Worm (Caenorhabditis elegans) whole organism, young adult: ENCODE data around the gene arl-3.

ENCODE experiments used
- D2030.7 ChIP-seq: fragments of 200-800 bp; sonication (Bioruptor generic); IDR thresholded peaks from 2 replicates; pipeline ENCODE4 v1.3.6; 2022; ENCODE audit warnings: missing genetic modification reagents, missing genetic modification characterization, missing compliant biosample characterization
- F10E7.11 ChIP-seq: sonication (generic microtip); optimal IDR thresholded peaks from 2 replicates; lab custom pipeline; 2017; ENCODE audit warnings: mild to moderate bottlenecking, missing genetic modification characterization, moderate library complexity, missing compliant biosample characterization
- F37B4.10 ChIP-seq: fragments of 200-800 bp; sonication (Bioruptor generic); IDR thresholded peaks from 2 replicates; pipeline ENCODE4 v1.3.6; 2022; ENCODE audit warnings: missing genetic modification characterization, missing compliant biosample characterization
- F55B11.4 ChIP-seq: sonication (generic microtip); optimal IDR thresholded peaks from 2 replicates; lab custom pipeline; 2016; ENCODE audit warnings: missing compliant biosample characterization, missing genetic modification characterization, borderline replicate concordance; ENCODE audit not compliant: insufficient read depth
- K12H6.12 ChIP-seq: fragments of 200-800 bp; sonication (Bioruptor generic); optimal IDR thresholded peaks from 2 replicates; lab custom pipeline; 2018; ENCODE audit warnings: mild to moderate bottlenecking, missing genetic modification characterization, missing compliant biosample characterization
- T07F8.4 ChIP-seq: sonication (generic microtip); optimal IDR thresholded peaks from 2 replicates; lab custom pipeline; 2016; ENCODE audit warnings: mild to moderate bottlenecking, missing genetic modification characterization, moderate library complexity, missing compliant biosample characterization
- Y79H2A.3 ChIP-seq: fragments of 200-800 bp; sonication (Bioruptor generic); conservative IDR thresholded peaks from 2 replicates; pipeline ENCODE4 v1.3.6; 2022; ENCODE audit warnings: missing genetic modification reagents, missing genetic modification characterization, missing compliant biosample characterization
- ZK185.1 ChIP-seq: sonication (generic microtip); optimal IDR thresholded peaks from 2 replicates; lab custom pipeline; 2016; ENCODE audit warnings: mild to moderate bottlenecking, missing genetic modification characterization, missing compliant biosample characterization; ENCODE audit not compliant: poor library complexity, severe bottlenecking
- ama-1 ChIP-seq, 3 experiments: fragments of 150-350 bp in 1 of 3; sonication (generic microtip) in 2 of 3; optimal IDR thresholded peaks; 2 replicates each; lab custom pipeline; 2014 to 2018; ENCODE audit warnings: missing biosample characterization in 2 of 3, missing genetic modification characterization in 2 of 3, missing genetic modification reagents in 2 of 3
- aptf-3 ChIP-seq: fragments of 200-800 bp; sonication (Bioruptor generic); IDR thresholded peaks from 2 replicates; pipeline ENCODE4 v1.3.6; 2022; ENCODE audit warnings: missing genetic modification characterization, missing compliant biosample characterization
- athp-1 ChIP-seq: sonication (generic microtip); optimal IDR thresholded peaks from 2 replicates; lab custom pipeline; 2017; ENCODE audit warnings: mild to moderate bottlenecking, missing genetic modification characterization, missing compliant biosample characterization
- attf-6 ChIP-seq: fragments of 200-800 bp; sonication (Bioruptor generic); IDR thresholded peaks from 2 replicates; pipeline ENCODE4 v1.3.6; 2022; ENCODE audit warnings: missing genetic modification reagents, missing genetic modification characterization, missing compliant biosample characterization
- bed-2 ChIP-seq: fragments of 200-800 bp; sonication (Bioruptor generic); IDR thresholded peaks from 2 replicates; pipeline ENCODE4 v1.3.6; 2022; ENCODE audit warnings: missing genetic modification reagents, missing genetic modification characterization, missing compliant biosample characterization
- ccch-3 ChIP-seq: fragments of 200-800 bp; sonication (Bioruptor generic); optimal IDR thresholded peaks from 2 replicates; lab custom pipeline; 2018; ENCODE audit warnings: mild to moderate bottlenecking, missing genetic modification characterization, missing compliant biosample characterization
- cebp-1 ChIP-seq, 2 experiments: fragments of 200-800 bp in 1 of 2; sonication (Bioruptor generic) in 1 of 2; sonication (generic microtip) in 1 of 2; IDR thresholded peaks in 1 of 2; optimal IDR thresholded peaks in 1 of 2; 2 replicates each; pipeline versions ENCODE4 v1.3.6 to Lab custom; 2017 to 2022; ENCODE audit warnings: missing compliant biosample characterization in 2 of 2, missing genetic modification characterization in 2 of 2, mild to moderate bottlenecking in 1 of 2, missing genetic modification reagents in 1 of 2, moderate library complexity in 1 of 2
- ceh-91 ChIP-seq: fragments of 200-800 bp; sonication (Bioruptor generic); IDR thresholded peaks from 2 replicates; pipeline ENCODE4 v1.3.6; 2022; ENCODE audit warnings: missing genetic modification reagents, missing genetic modification characterization, missing compliant biosample characterization
- chd-7 ChIP-seq: sonication (generic microtip); optimal IDR thresholded peaks from 2 replicates; lab custom pipeline; 2016; ENCODE audit warnings: mild to moderate bottlenecking, missing genetic modification characterization, moderate library complexity, missing compliant biosample characterization
- die-1 ChIP-seq: sonication (generic microtip); optimal IDR thresholded peaks from 2 replicates; lab custom pipeline; 2016; ENCODE audit warnings: missing genotype, mild to moderate bottlenecking, missing genetic modification characterization, missing compliant biosample characterization
- dpff-1 ChIP-seq: sonication (generic microtip); optimal IDR thresholded peaks from 2 replicates; lab custom pipeline; 2017; ENCODE audit warnings: mild to moderate bottlenecking, missing genetic modification characterization, missing compliant biosample characterization
- egl-18 ChIP-seq: fragments of 200-800 bp; sonication (Bioruptor generic); IDR thresholded peaks from 2 replicates; pipeline ENCODE4 v1.3.6; 2022; ENCODE audit warnings: missing genetic modification reagents, missing genetic modification characterization, missing compliant biosample characterization
- egrh-3 ChIP-seq: fragments of 200-800 bp; sonication (Bioruptor generic); IDR thresholded peaks from 2 replicates; pipeline ENCODE4 v1.3.6; 2022; ENCODE audit warnings: missing genetic modification reagents, missing genetic modification characterization, missing compliant biosample characterization
- him-1 ChIP-seq: sonication (generic microtip); optimal IDR thresholded peaks from 2 replicates; lab custom pipeline; 2016; ENCODE audit warnings: missing genotype, missing genetic modification reagents, missing genetic modification characterization, missing compliant biosample characterization
- hrde-1 ChIP-seq: sonication (generic microtip); optimal IDR thresholded peaks from 2 replicates; lab custom pipeline; 2016; ENCODE audit warnings: missing genetic modification characterization, mild to moderate bottlenecking, missing compliant biosample characterization, moderate library complexity, missing genotype, missing genetic modification reagents, borderline replicate concordance
- let-526 ChIP-seq: fragments of 200-800 bp; sonication (Bioruptor generic); IDR thresholded peaks from 2 replicates; pipeline ENCODE4 v1.3.6; 2022; ENCODE audit warnings: missing genetic modification reagents, missing genetic modification characterization, missing compliant biosample characterization
- lin-54 ChIP-seq: fragments of 200-800 bp; sonication (Bioruptor generic); optimal IDR thresholded peaks from 2 replicates; lab custom pipeline; 2018; ENCODE audit warnings: mild to moderate bottlenecking, missing genetic modification characterization, missing compliant biosample characterization
- lir-1 ChIP-seq: fragments of 200-800 bp; sonication (Bioruptor generic); conservative IDR thresholded peaks from 2 replicates; pipeline ENCODE4 v1.3.6; 2022; ENCODE audit warnings: missing genetic modification reagents, missing genetic modification characterization, missing compliant biosample characterization
- mxl-1 ChIP-seq: sonication (generic microtip); optimal IDR thresholded peaks from 2 replicates; lab custom pipeline; 2016; ENCODE audit warnings: missing genetic modification characterization, missing compliant biosample characterization
- nfya-1 ChIP-seq: sonication (generic microtip); optimal IDR thresholded peaks from 2 replicates; lab custom pipeline; 2017; ENCODE audit warnings: antibody characterized with exemption, missing compliant biosample characterization, missing genetic modification characterization, borderline replicate concordance; ENCODE audit not compliant: insufficient read depth
- nfya-2 ChIP-seq: fragments of 200-800 bp; sonication (Bioruptor generic); IDR thresholded peaks from 2 replicates; pipeline ENCODE4 v1.3.6; 2022; ENCODE audit warnings: missing genetic modification reagents, missing genetic modification characterization, missing compliant biosample characterization
- nfyb-1 ChIP-seq: fragments of 200-800 bp; sonication (Bioruptor generic); IDR thresholded peaks from 2 replicates; pipeline ENCODE4 v1.3.6; 2022; ENCODE audit warnings: missing genetic modification reagents, missing genetic modification characterization, missing compliant biosample characterization
- nhr-179 ChIP-seq: sonication (generic microtip); optimal IDR thresholded peaks from 2 replicates; lab custom pipeline; 2016; ENCODE audit warnings: mild to moderate bottlenecking, missing genetic modification characterization, missing compliant biosample characterization
- nhr-80 ChIP-seq: sonication (generic microtip); optimal IDR thresholded peaks from 2 replicates; lab custom pipeline; 2016; ENCODE audit warnings: missing genetic modification characterization, missing compliant biosample characterization
- pbrm-1 ChIP-seq: fragments of 200-800 bp; sonication (Bioruptor generic); IDR thresholded peaks from 2 replicates; pipeline ENCODE4 v1.3.6; 2022; ENCODE audit warnings: missing genetic modification reagents, missing genetic modification characterization, missing compliant biosample characterization
- rcor-1 ChIP-seq: fragments of 200-800 bp; sonication (Bioruptor generic); IDR thresholded peaks from 2 replicates; pipeline ENCODE4 v1.3.6; 2022; ENCODE audit warnings: missing genetic modification reagents, missing genetic modification characterization, missing compliant biosample characterization
- snpc-1.1 ChIP-seq: sonication (generic microtip); optimal IDR thresholded peaks from 2 replicates; lab custom pipeline; 2017; ENCODE audit warnings: missing genetic modification characterization, mild to moderate bottlenecking, missing compliant biosample characterization, antibody characterized with exemption, moderate library complexity, missing genotype, missing genetic modification reagents; ENCODE audit not compliant: insufficient read depth
- sptf-2 ChIP-seq: fragments of 200-800 bp; sonication (Bioruptor generic); optimal IDR thresholded peaks from 2 replicates; lab custom pipeline; 2018; ENCODE audit warnings: mild to moderate bottlenecking, missing genetic modification characterization, missing compliant biosample characterization
- tbx-9 ChIP-seq: sonication (generic microtip); optimal IDR thresholded peaks from 2 replicates; lab custom pipeline; 2016; ENCODE audit warnings: borderline replicate concordance, missing genetic modification characterization, inconsistent platforms, missing compliant biosample characterization
- unc-130 ChIP-seq: sonication (generic microtip); optimal IDR thresholded peaks from 2 replicates; lab custom pipeline; 2016; ENCODE audit warnings: missing genetic modification reagents, missing genetic modification characterization, missing compliant biosample characterization
- xnd-1 ChIP-seq: sonication (generic microtip); optimal IDR thresholded peaks from 2 replicates; lab custom pipeline; 2016; ENCODE audit warnings: missing genotype, missing genetic modification reagents, missing genetic modification characterization, missing compliant biosample characterization
- ztf-22 ChIP-seq: fragments of 200-800 bp; sonication (Bioruptor generic); optimal IDR thresholded peaks from 2 replicates; lab custom pipeline; 2018; ENCODE audit warnings: mild to moderate bottlenecking, missing genetic modification characterization, moderate library complexity, missing compliant biosample characterization
- ztf-28 ChIP-seq: fragments of 200-800 bp; sonication (Bioruptor generic); IDR thresholded peaks from 2 replicates; pipeline ENCODE4 v1.3.6; 2022; ENCODE audit warnings: missing genetic modification reagents, missing genetic modification characterization, missing compliant biosample characterization
- ztf-3 ChIP-seq: fragments of 200-800 bp; sonication (Bioruptor generic); optimal IDR thresholded peaks from 2 replicates; lab custom pipeline; 2018; ENCODE audit warnings: mild to moderate bottlenecking, missing genetic modification characterization, missing compliant biosample characterization

arl-3 gene

ce11 chrII:14599933-14600630 lies 6.2 kb upstream of the arl-3 start:
- TF ChIP-seq ztf-28: no peak
- TF ChIP-seq attf-6: no peak
- TF ChIP-seq Y79H2A.3: no peak
- TF ChIP-seq unc-130: no peak
- no peak for TF ChIP-seq aptf-3 (GFP tag; lab: Robert Waterston, UW)
- TF ChIP-seq snpc-1.1 (tag; lab: Kevin White, UChicago): no peak
- TF ChIP-seq hrde-1 (tag; lab: Kevin White, UChicago): no peak
- TF ChIP-seq nfya-2 (GFP tag; lab: Robert Waterston, UW): no peak
- TF ChIP-seq let-526 (GFP tag; lab: Robert Waterston, UW): no peak
- TF ChIP-seq rcor-1: no peak
- no peak for TF ChIP-seq ZK185.1 (tag; lab: Kevin White, UChicago)
- TF ChIP-seq pbrm-1 (GFP tag; lab: Robert Waterston, UW): 0 out of 2 replicates have a peak, but pooled peaks have one; percentile 14
- peak; percentile 32 for TF ChIP-seq ztf-3 (GFP tag; lab: Kevin White, UChicago)
- no peak for TF ChIP-seq sptf-2 (GFP tag; lab: Kevin White, UChicago)
- no peak for TF ChIP-seq him-1 (tag; lab: Kevin White, UChicago)
- no peak for TF ChIP-seq K12H6.12
- peak; percentile 36 for TF ChIP-seq ama-1 (optimal IDR thresholded peaks at IDR 0.05; lab: Kevin White, UChicago)
- no peak for TF ChIP-seq ama-1 (GFP tag; optimal IDR thresholded peaks at IDR 0.05; lab: Kevin White, UChicago)
- peak; percentile 16 for TF ChIP-seq nhr-80 (tag; lab: Kevin White, UChicago)
- TF ChIP-seq nhr-179: no peak
- TF ChIP-seq tbx-9: no peak
- TF ChIP-seq lir-1 (GFP tag; lab: Robert Waterston, UW): no peak
- no peak for TF ChIP-seq F10E7.11
- TF ChIP-seq nfyb-1 (GFP tag; lab: Robert Waterston, UW): no peak
- no peak for TF ChIP-seq ceh-91 (GFP tag; lab: Robert Waterston, UW)
- no peak for TF ChIP-seq xnd-1 (tag; lab: Kevin White, UChicago)
- no peak for TF ChIP-seq T07F8.4 (tag; lab: Kevin White, UChicago)
- no peak for TF ChIP-seq cebp-1 (GFP tag; IDR thresholded peaks at IDR 0.05; lab: Robert Waterston, UW)
- no peak for TF ChIP-seq cebp-1 (tag; optimal IDR thresholded peaks at IDR 0.05; lab: Kevin White, UChicago)
- no peak for TF ChIP-seq dpff-1 (tag; lab: Kevin White, UChicago)
- TF ChIP-seq chd-7 (tag; lab: Kevin White, UChicago): peak; percentile 1
- TF ChIP-seq F55B11.4 (tag; lab: Kevin White, UChicago): no peak
- no peak for TF ChIP-seq bed-2 (GFP tag; lab: Robert Waterston, UW)
- no peak for TF ChIP-seq ccch-3
- TF ChIP-seq D2030.7 (GFP tag; lab: Robert Waterston, UW): no peak
- no peak for TF ChIP-seq ztf-22 (GFP tag; lab: Kevin White, UChicago)
- no peak for TF ChIP-seq athp-1 (tag; lab: Kevin White, UChicago)
- no peak for TF ChIP-seq egl-18
- no peak for TF ChIP-seq egrh-3
- no peak for TF ChIP-seq mxl-1 (tag; lab: Kevin White, UChicago)
- TF ChIP-seq F37B4.10: no peak
- TF ChIP-seq nfya-1 (tag; lab: Kevin White, UChicago): no peak
- TF ChIP-seq lin-54 (GFP tag; lab: Kevin White, UChicago): no peak
- TF ChIP-seq die-1: no peak
